Worm (Caenorhabditis elegans) whole organism, L4 larva: ENCODE results near the gene F58G11.4.

Source experiments
- ceh-62 ChIP-seq: sonication (generic microtip); optimal IDR thresholded peaks from 2 replicates; lab custom pipeline; 2017; ENCODE audit warnings: missing biosample characterization, missing genetic modification characterization
- lsy-2 ChIP-seq, 2 experiments: fragments of 150-350 bp in 1 of 2; sonication (generic microtip) in 1 of 2; optimal IDR thresholded peaks; 2 replicates each; lab custom pipeline; 2014 to 2017; ENCODE audit warnings: missing biosample characterization in 2 of 2, missing genetic modification characterization in 2 of 2
- nhr-237 ChIP-seq: sonication (generic microtip); optimal IDR thresholded peaks from 2 replicates; lab custom pipeline; 2017; ENCODE audit warnings: missing biosample characterization, missing genetic modification characterization
- unc-62 ChIP-seq, 3 experiments: fragments of 150-350 bp in 1 of 3; sonication (generic microtip); optimal IDR thresholded peaks in 2 of 3; peaks in 1 of 3; 1 replicate in 1 of 3; 2 replicates in 2 of 3; lab custom pipeline; 2014 to 2017; ENCODE audit warnings: missing biosample characterization in 3 of 3, missing genetic modification characterization in 3 of 3, missing genetic modification reagents in 3 of 3, missing genotype in 1 of 3
- zag-1 ChIP-seq: fragments of 150-350 bp; optimal IDR thresholded peaks from 2 replicates; lab custom pipeline; 2014; ENCODE audit warnings: missing biosample characterization, missing genetic modification characterization

ce11 chrV:13715223-13715686, 42.9 kb downstream of the F58G11.4 start, which contains the start of gene zipt-9:
- no peak for TF ChIP-seq nhr-237
- TF ChIP-seq unc-62 (GFP tag; optimal IDR thresholded peaks at IDR 0.05 in 1 of 2; lab: Kevin White, UChicago), result peak in 1 of 2 experiments; percentile 84
- TF ChIP-seq unc-62 (tag; optimal IDR thresholded peaks at IDR 0.05; lab: Kevin White, UChicago), result no peak
- no peak for TF ChIP-seq ceh-62
- TF ChIP-seq zag-1 (tag; lab: Kevin White, UChicago), result no peak
- TF ChIP-seq lsy-2 (tag; optimal IDR thresholded peaks at IDR 0.05; lab: Kevin White, UChicago), result no peak
